Fruit fly (Drosophila melanogaster): ENCODE results near the gene x16.

x16 gene

dm6 chr2L:6960165-6960564 lies 40.2 kb upstream of the x16 start, which contains the start of the genes Atac1 and Hmgcl:
Gene Atac1, minus strand, starts transcription at chr2L:6960328.
Gene Hmgcl, plus strand, starts transcription at chr2L:6960377.
- TF ChIP-seq MBD-R2 (GFP tag; IDR thresholded peaks at IDR 0.05) (peak; percentile 78), Trl (optimal IDR thresholded peaks at IDR 0.05) (no peak), Trl (GFP tag; optimal IDR thresholded peaks at IDR 0.05) (no peak), ssp (GFP tag; IDR thresholded peaks at IDR 0.05) (no peak), vvl (GFP tag; IDR thresholded peaks at IDR 0.05) (0 out of 2 replicates have a peak, but pooled peaks have one; percentile 32), CG17385 (GFP tag; optimal IDR thresholded peaks at IDR 0.05) (peak; percentile 89), CG13287 (GFP tag; IDR thresholded peaks at IDR 0.05; ENCODE audit: partially characterized antibody) (peak; percentile 53), crp (GFP tag; optimal IDR thresholded peaks at IDR 0.05) (peak in 1 of 2 experiments; percentile 78), dm (GFP tag; optimal IDR thresholded peaks at IDR 0.05) (peak; percentile 17), amos (GFP tag; IDR thresholded peaks at IDR 0.05; ENCODE audit: partially characterized antibody) (peak; percentile 6; the same call in 1 of the 2 replicates), CG8290 (GFP tag; optimal IDR thresholded peaks at IDR 0.05) (peak; percentile 63), CG8290 (tag; optimal IDR thresholded peaks at IDR 0.05) (no peak), Dll (GFP tag; IDR thresholded peaks at IDR 0.05; ENCODE audit: partially characterized antibody) (peak; percentile 68), CG9437 (GFP tag; optimal IDR thresholded peaks at IDR 0.05) (no peak), BEAF-32 (GFP tag; optimal IDR thresholded peaks at IDR 0.05) (peak; percentile 35), CG2116 (GFP tag; optimal IDR thresholded peaks at IDR 0.05) (peak; percentile 14), chinmo (GFP tag; IDR thresholded peaks at IDR 0.05; ENCODE audit: partially characterized antibody) (0 out of 4 replicates have a peak, but pooled peaks have one; percentile 36), Dref (GFP tag; IDR thresholded peaks at IDR 0.05) (peak; percentile 65), Sry-δ (GFP tag; optimal IDR thresholded peaks at IDR 0.05) (peak; percentile 76), HLH4C (GFP tag; IDR thresholded peaks at IDR 0.05; ENCODE audit: partially characterized antibody) (peak; percentile 18; the same call in 1 of the 3 replicates), tap (tag; optimal IDR thresholded peaks at IDR 0.05) (no peak), YL-1 (GFP tag; optimal IDR thresholded peaks at IDR 0.05) (peak; percentile 3), CG6813 (GFP tag; optimal IDR thresholded peaks at IDR 0.05) (no peak), Doc3 (GFP tag; IDR thresholded peaks at IDR 0.05; ENCODE audit: partially characterized antibody) (0 out of 3 replicates have a peak, but pooled peaks have one; percentile 18), zen2 (GFP tag; IDR thresholded peaks at IDR 0.05; ENCODE audit: partially characterized antibody) (peak; percentile 35; the same call in 1 of the 3 replicates), Scr (GFP tag; IDR thresholded peaks at IDR 0.05; ENCODE audit: partially characterized antibody) (0 out of 2 replicates have a peak, but pooled peaks have one; percentile 16), CG8944 (GFP tag; optimal IDR thresholded peaks at IDR 0.05) (no peak), sens (GFP tag) (peak; percentile 5), CG34224 (GFP tag; IDR thresholded peaks at IDR 0.05; ENCODE audit: partially characterized antibody) (peak; percentile 23; the same call in 1 of the 3 replicates), pzg (GFP tag; optimal IDR thresholded peaks at IDR 0.05) (peak; percentile 19), CG17359 (tag; optimal IDR thresholded peaks at IDR 0.05) (no peak), CG12769 (tag; optimal IDR thresholded peaks at IDR 0.05) (no peak), Sox102F (GFP tag; optimal IDR thresholded peaks at IDR 0.05) (no peak), MESR4 (GFP tag; optimal IDR thresholded peaks at IDR 0.05) (peak; percentile 42), CG17912 (GFP tag; optimal IDR thresholded peaks at IDR 0.05) (no peak), CG13775 (GFP tag; optimal IDR thresholded peaks at IDR 0.05) (peak; percentile 92), unc-4 (GFP tag; IDR thresholded peaks at IDR 0.05; ENCODE audit: partially characterized antibody) (peak; percentile 46; the same call in 1 of the 2 replicates), tio (GFP tag; optimal IDR thresholded peaks at IDR 0.05) (no peak), row (GFP tag; IDR thresholded peaks at IDR 0.05) (peak; percentile 9; the same call in 1 of the 3 replicates), Pdp1 (GFP tag; optimal IDR thresholded peaks at IDR 0.05) (peak in 1 of 2 experiments; percentile 87)

Data from whole organism, embryonic.